Worm (Caenorhabditis elegans) whole organism, midembryonic: Measurements from ENCODE around the gene T08A9.13.

ENCODE experiments used
- flt-1 ChIP-seq: fragments of 200-800 bp; sonication (Bioruptor generic); IDR thresholded peaks from 2 replicates; pipeline ENCODE4 v1.3.6; 2022; ENCODE audit warnings: missing genetic modification characterization, missing compliant biosample characterization
- med-1 ChIP-seq: sonication (generic microtip); optimal IDR thresholded peaks from 2 replicates; lab custom pipeline; 2017; ENCODE audit warnings: missing genetic modification characterization, mild to moderate bottlenecking, missing compliant biosample characterization, antibody characterized with exemption, missing genetic modification reagents; ENCODE audit not compliant: insufficient read depth
- tab-1 ChIP-seq: fragments of 200-800 bp; sonication (Bioruptor generic); IDR thresholded peaks from 2 replicates; pipeline ENCODE4 v1.3.6; 2022; ENCODE audit warnings: missing genetic modification characterization, missing compliant biosample characterization
- ztf-23 ChIP-seq: fragments of 200-800 bp; sonication (Bioruptor generic); IDR thresholded peaks from 2 replicates; pipeline ENCODE4 v1.3.6; 2022; ENCODE audit warnings: missing genetic modification reagents, missing genetic modification characterization, missing compliant biosample characterization
- ztf-29 ChIP-seq: fragments of 200-800 bp; sonication (Bioruptor generic); IDR thresholded peaks from 2 replicates; pipeline ENCODE4 v1.3.6; 2022; ENCODE audit warnings: missing genetic modification reagents, missing genetic modification characterization, missing compliant biosample characterization

DNA sequence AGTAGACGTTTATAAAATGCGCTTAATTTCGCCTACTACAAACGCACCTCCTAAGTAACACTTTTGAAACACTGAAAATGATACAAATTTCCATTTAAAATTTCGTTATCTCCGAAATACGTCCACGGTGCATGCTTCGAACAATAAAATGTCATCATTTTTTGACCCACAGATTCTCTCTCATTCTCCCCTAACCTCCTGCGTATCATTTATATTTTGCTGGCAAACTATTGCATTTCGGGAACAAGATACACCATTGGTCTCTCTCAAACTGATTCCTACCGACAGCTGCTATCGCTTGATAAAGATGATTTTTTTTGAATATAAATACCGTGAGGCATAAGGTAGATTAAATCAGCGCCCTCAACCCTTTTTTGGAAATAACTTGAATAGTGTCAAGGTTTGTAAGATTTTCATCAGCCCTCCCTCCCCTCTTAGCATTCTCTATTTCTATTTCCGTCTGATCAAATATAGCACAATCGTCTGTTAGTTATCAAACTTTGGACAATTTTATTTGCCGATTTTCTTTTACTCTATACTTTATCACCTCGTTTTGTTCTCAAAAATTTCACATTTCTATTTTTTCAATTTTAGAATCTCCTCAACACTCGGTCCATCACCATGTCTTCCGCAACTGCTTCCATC, 18.8 kb upstream of the T08A9.13 start, which contains the start of gene C07D8.6:
- TF ChIP-seq ztf-23 (no peak), flt-1 (GFP tag; lab: Robert Waterston, UW) (no peak), tab-1 (GFP tag; lab: Robert Waterston, UW) (no peak), med-1 (GFP tag; lab: Kevin White, UChicago) (no peak), ztf-29 (GFP tag; lab: Robert Waterston, UW) (no peak)
